Fruit fly (Drosophila melanogaster): ENCODE measurements around the gene Dnz1.
A peak's percentile ranks its signal among the peaks of the same experiment; 100 is the strongest.

Gene Dnz1

dm6 chr2L:10849511-10850191 is 6.8 kb downstream of the Dnz1 start, which contains the start of gene SmydA-3 (continued):
- TF ChIP-seq salm (tag; optimal IDR thresholded peaks at IDR 0.05) = no peak
- TF ChIP-seq CG14441 (GFP tag; IDR thresholded peaks at IDR 0.05) = 0 out of 2 replicates have a peak, but pooled peaks have one; percentile 25
- no peak for TF ChIP-seq vnd (GFP tag; IDR thresholded peaks at IDR 0.05; ENCODE audit: partially characterized antibody)
- no peak for TF ChIP-seq ac (GFP tag; optimal IDR thresholded peaks at IDR 0.05)
- TF ChIP-seq Hr39 (optimal IDR thresholded peaks at IDR 0.05) = no peak
- TF ChIP-seq Elba2 (GFP tag; optimal IDR thresholded peaks at IDR 0.05) = no peak
- no peak for TF ChIP-seq CG2889 (GFP tag; IDR thresholded peaks at IDR 0.05)
- no peak for TF ChIP-seq CG12236 (GFP tag; optimal IDR thresholded peaks at IDR 0.05)
- no peak for TF ChIP-seq E2f1 (GFP tag; IDR thresholded peaks at IDR 0.05)
- TF ChIP-seq pfk (GFP tag; optimal IDR thresholded peaks at IDR 0.05) = no peak
- no peak for TF ChIP-seq fd3F (GFP tag; optimal IDR thresholded peaks at IDR 0.05)
- no peak for TF ChIP-seq CG4282 (GFP tag; optimal IDR thresholded peaks at IDR 0.05)
- TF ChIP-seq CG17612 (GFP tag; IDR thresholded peaks at IDR 0.05) = no peak
- no peak for TF ChIP-seq wek (GFP tag; optimal IDR thresholded peaks at IDR 0.05)
- TF ChIP-seq HLH3B (GFP tag; IDR thresholded peaks at IDR 0.05) = 0 out of 2 replicates have a peak, but pooled peaks have one; percentile 14
- no peak for TF ChIP-seq CG7556 (GFP tag; optimal IDR thresholded peaks at IDR 0.05)
- TF ChIP-seq ind (GFP tag; optimal IDR thresholded peaks at IDR 0.05) = peak; percentile 11
- TF ChIP-seq Mes4 (GFP tag; optimal IDR thresholded peaks at IDR 0.05) = no peak
- TF ChIP-seq CG10959 (GFP tag; IDR thresholded peaks at IDR 0.05) = no peak
- no peak for TF ChIP-seq CG1024 (GFP tag; IDR thresholded peaks at IDR 0.05)
- TF ChIP-seq CG18619 (GFP tag; optimal IDR thresholded peaks at IDR 0.05) = peak; percentile 5
- TF ChIP-seq Bdp1 (GFP tag; optimal IDR thresholded peaks at IDR 0.05) = no peak
- no peak for TF ChIP-seq YL-1 (GFP tag; optimal IDR thresholded peaks at IDR 0.05)
- TF ChIP-seq CG12659 (GFP tag; optimal IDR thresholded peaks at IDR 0.05) = peak; percentile 32
- TF ChIP-seq CG15479 (GFP tag; optimal IDR thresholded peaks at IDR 0.05) = no peak
- no peak for TF ChIP-seq Poxn (GFP tag; IDR thresholded peaks at IDR 0.05)
- TF ChIP-seq Nf-YB (GFP tag; optimal IDR thresholded peaks at IDR 0.05) = no peak
- TF ChIP-seq ranshi (GFP tag; IDR thresholded peaks at IDR 0.05) = no peak
- no peak for TF ChIP-seq Dbx (GFP tag; IDR thresholded peaks at IDR 0.05)
- TF ChIP-seq kay (GFP tag; optimal IDR thresholded peaks at IDR 0.05) = no peak
- peak; percentile 26 for TF ChIP-seq ERR (GFP tag; optimal IDR thresholded peaks at IDR 0.05)
- peak; percentile 8 for TF ChIP-seq lilli (GFP tag; optimal IDR thresholded peaks at IDR 0.05)
- no peak for TF ChIP-seq CG3407 (GFP tag; optimal IDR thresholded peaks at IDR 0.05)
- TF ChIP-seq MTF-1 (GFP tag; optimal IDR thresholded peaks at IDR 0.05; ENCODE audit: borderline replicate concordance) = no peak
- no peak for TF ChIP-seq Max (GFP tag; optimal IDR thresholded peaks at IDR 0.05)
- no peak for TF ChIP-seq ttk (GFP tag; IDR thresholded peaks at IDR 0.05)
- TF ChIP-seq nmo (GFP tag; optimal IDR thresholded peaks at IDR 0.05) = peak; percentile 6
- TF ChIP-seq Lhr (GFP tag; optimal IDR thresholded peaks at IDR 0.05) = no peak
- no peak for TF ChIP-seq sc (optimal IDR thresholded peaks at IDR 0.05)
- no peak for TF ChIP-seq sc (GFP tag; optimal IDR thresholded peaks at IDR 0.05)
- peak; percentile 33; the same call in 1 of the 2 replicates for TF ChIP-seq Xrp1 (GFP tag; IDR thresholded peaks at IDR 0.05)
- no peak for TF ChIP-seq CG4404 (GFP tag; IDR thresholded peaks at IDR 0.05)
- TF ChIP-seq CG11696 (GFP tag; IDR thresholded peaks at IDR 0.05) = peak; percentile 78
- no peak for TF ChIP-seq CG6175 (GFP tag; IDR thresholded peaks at IDR 0.05)
- TF ChIP-seq Gug (GFP tag; IDR thresholded peaks at IDR 0.05) = no peak
- no peak for TF ChIP-seq insv (GFP tag; optimal IDR thresholded peaks at IDR 0.05)
- no peak for TF ChIP-seq Sox100B (GFP tag; optimal IDR thresholded peaks at IDR 0.05)
- no peak for TF ChIP-seq pb (GFP tag; optimal IDR thresholded peaks at IDR 0.05)
- TF ChIP-seq CG12155 (GFP tag; optimal IDR thresholded peaks at IDR 0.05) = peak; percentile 19
- TF ChIP-seq fd64A (GFP tag; optimal IDR thresholded peaks at IDR 0.05) = no peak
- peak; percentile 20 for TF ChIP-seq CoRest (tag; optimal IDR thresholded peaks at IDR 0.05)
- TF ChIP-seq CG14014 (GFP tag; IDR thresholded peaks at IDR 0.05) = no peak
